Worm (Caenorhabditis elegans) whole organism, L3 larva: ENCODE measurements around the gene F42G2.5.

Experiments
- R02D3.7 ChIP-seq: fragments of 150-350 bp; optimal IDR thresholded peaks from 2 replicates; lab custom pipeline; 2014; ENCODE audit warnings: missing biosample characterization, missing genetic modification characterization
- ZK546.5 ChIP-seq: sonication (generic microtip); optimal IDR thresholded peaks from 2 replicates; lab custom pipeline; 2017; ENCODE audit warnings: missing biosample characterization, missing genetic modification characterization
- aly-2 ChIP-seq: fragments of 150-350 bp; optimal IDR thresholded peaks from 2 replicates; lab custom pipeline; 2014; ENCODE audit warnings: missing biosample characterization, missing genetic modification characterization
- ama-1 ChIP-seq: fragments of 150-350 bp; optimal IDR thresholded peaks from 2 replicates; lab custom pipeline; 2018
- ceh-16 ChIP-seq: sonication (generic microtip); optimal IDR thresholded peaks from 2 replicates; lab custom pipeline; 2017; ENCODE audit warnings: missing biosample characterization, missing genetic modification characterization
- ceh-28 ChIP-seq: fragments of 150-350 bp; optimal IDR thresholded peaks from 2 replicates; lab custom pipeline; 2014; ENCODE audit warnings: missing biosample characterization, missing genetic modification reagents, missing genetic modification characterization
- egl-5 ChIP-seq: fragments of 150-350 bp; optimal IDR thresholded peaks from 2 replicates; lab custom pipeline; 2017; ENCODE audit warnings: missing biosample characterization, missing genetic modification reagents, missing genetic modification characterization, inconsistent platforms
- elt-1 ChIP-seq: fragments of 150-350 bp; optimal IDR thresholded peaks from 2 replicates; lab custom pipeline; 2014; ENCODE audit warnings: missing biosample characterization, missing genetic modification characterization
- elt-2 ChIP-seq: sonication (generic microtip); optimal IDR thresholded peaks from 2 replicates; lab custom pipeline; 2016; ENCODE audit warnings: missing genetic modification reagents, mild to moderate bottlenecking, missing genetic modification characterization, missing compliant biosample characterization
- elt-3 ChIP-seq, 3 experiments: fragments of 150-350 bp in 1 of 3; sonication (generic microtip) in 2 of 3; optimal IDR thresholded peaks; 2 replicates in 2 of 3; 4 replicates in 1 of 3; lab custom pipeline; 2014 to 2017; ENCODE audit warnings: missing biosample characterization in 3 of 3, missing genetic modification characterization in 3 of 3
- eor-1 ChIP-seq, 2 experiments: fragments of 150-350 bp; optimal IDR thresholded peaks; 2 replicates each; lab custom pipeline; 2014 to 2018; ENCODE audit warnings: missing biosample characterization in 2 of 2, missing genetic modification characterization in 2 of 2
- fkh-10 ChIP-seq: sonication (generic microtip); optimal IDR thresholded peaks from 2 replicates; lab custom pipeline; 2017; ENCODE audit warnings: missing biosample characterization, missing genetic modification reagents, missing genetic modification characterization
- jun-1 ChIP-seq: fragments of 150-350 bp; optimal IDR thresholded peaks from 2 replicates; lab custom pipeline; 2014; ENCODE audit warnings: missing biosample characterization, missing genetic modification reagents, missing genetic modification characterization
- lin-15B ChIP-seq: fragments of 150-350 bp; optimal IDR thresholded peaks from 2 replicates; lab custom pipeline; 2014; ENCODE audit warnings: missing biosample characterization, missing genetic modification characterization
- lin-39 ChIP-seq: fragments of 150-350 bp; optimal IDR thresholded peaks from 2 replicates; lab custom pipeline; 2018; ENCODE audit warnings: missing biosample characterization, missing genetic modification reagents, missing genetic modification characterization
- mdl-1 ChIP-seq: fragments of 150-350 bp; optimal IDR thresholded peaks from 2 replicates; lab custom pipeline; 2014; ENCODE audit warnings: missing biosample characterization, missing genetic modification characterization
- nfya-1 ChIP-seq: sonication (generic microtip); optimal IDR thresholded peaks from 2 replicates; lab custom pipeline; 2017; ENCODE audit warnings: missing genetic modification characterization, mild to moderate bottlenecking, missing compliant biosample characterization, antibody characterized with exemption, moderate library complexity; ENCODE audit not compliant: insufficient read depth
- nhr-11 ChIP-seq: fragments of 150-350 bp; optimal IDR thresholded peaks from 2 replicates; lab custom pipeline; 2014; ENCODE audit warnings: missing biosample characterization, missing genetic modification characterization
- nhr-23 ChIP-seq: fragments of 150-350 bp; optimal IDR thresholded peaks from 2 replicates; lab custom pipeline; 2014; ENCODE audit warnings: missing biosample characterization, missing genetic modification reagents, missing genetic modification characterization
- nhr-25 ChIP-seq: sonication (generic microtip); optimal IDR thresholded peaks from 2 replicates; lab custom pipeline; 2017; ENCODE audit warnings: missing biosample characterization, missing genetic modification characterization
- nhr-28 ChIP-seq: fragments of 150-350 bp; optimal IDR thresholded peaks from 2 replicates; lab custom pipeline; 2014; ENCODE audit warnings: missing biosample characterization, missing genetic modification characterization
- nhr-43 ChIP-seq: sonication (generic microtip); optimal IDR thresholded peaks from 2 replicates; lab custom pipeline; 2016; ENCODE audit warnings: mild to moderate bottlenecking, missing genetic modification characterization, missing compliant biosample characterization; ENCODE audit not compliant: poor library complexity, severe bottlenecking
- nhr-67 ChIP-seq: fragments of 150-350 bp; optimal IDR thresholded peaks from 2 replicates; lab custom pipeline; 2014; ENCODE audit warnings: missing biosample characterization, missing genetic modification characterization
- nhr-76 ChIP-seq: fragments of 150-350 bp; sonication (generic microtip); optimal IDR thresholded peaks from 5 replicates; lab custom pipeline; 2014; ENCODE audit warnings: missing biosample characterization, missing genetic modification characterization
- nhr-77 ChIP-seq: fragments of 150-350 bp; optimal IDR thresholded peaks from 2 replicates; lab custom pipeline; 2014; ENCODE audit warnings: missing biosample characterization, missing genetic modification characterization
- pha-4 ChIP-seq: fragments of 150-350 bp; optimal IDR thresholded peaks from 2 replicates; lab custom pipeline; 2014; ENCODE audit warnings: missing biosample characterization, missing genetic modification reagents, missing genetic modification characterization
- pqm-1 ChIP-seq: fragments of 150-350 bp; optimal IDR thresholded peaks from 2 replicates; lab custom pipeline; 2017; ENCODE audit warnings: missing biosample characterization, missing genetic modification characterization, inconsistent platforms
- sea-2 ChIP-seq: fragments of 150-350 bp; sonication (generic microtip); optimal IDR thresholded peaks from 4 replicates; lab custom pipeline; 2014; ENCODE audit warnings: missing biosample characterization, missing genetic modification reagents, missing genetic modification characterization
- skn-1 ChIP-seq: fragments of 150-350 bp; optimal IDR thresholded peaks from 2 replicates; lab custom pipeline; 2014; ENCODE audit warnings: missing biosample characterization, missing genetic modification characterization
- snpc-4 ChIP-seq: fragments of 150-350 bp; optimal IDR thresholded peaks from 2 replicates; lab custom pipeline; 2014; ENCODE audit warnings: missing biosample characterization, missing genetic modification characterization
- tbx-2 ChIP-seq: sonication (generic microtip); optimal IDR thresholded peaks from 2 replicates; lab custom pipeline; 2016; ENCODE audit warnings: mild to moderate bottlenecking, missing genetic modification characterization, missing compliant biosample characterization
- unc-62 ChIP-seq: fragments of 150-350 bp; sonication (generic microtip); optimal IDR thresholded peaks from 4 replicates; lab custom pipeline; 2014; ENCODE audit warnings: missing biosample characterization, missing genetic modification reagents, missing genetic modification characterization
- zag-1 ChIP-seq: fragments of 150-350 bp; optimal IDR thresholded peaks from 2 replicates; lab custom pipeline; 2014; ENCODE audit warnings: missing biosample characterization, missing genetic modification characterization
- ztf-4 ChIP-seq: fragments of 150-350 bp; optimal IDR thresholded peaks from 2 replicates; lab custom pipeline; 2014; ENCODE audit warnings: missing biosample characterization, missing genetic modification characterization

The F42G2.5 gene

DNA sequence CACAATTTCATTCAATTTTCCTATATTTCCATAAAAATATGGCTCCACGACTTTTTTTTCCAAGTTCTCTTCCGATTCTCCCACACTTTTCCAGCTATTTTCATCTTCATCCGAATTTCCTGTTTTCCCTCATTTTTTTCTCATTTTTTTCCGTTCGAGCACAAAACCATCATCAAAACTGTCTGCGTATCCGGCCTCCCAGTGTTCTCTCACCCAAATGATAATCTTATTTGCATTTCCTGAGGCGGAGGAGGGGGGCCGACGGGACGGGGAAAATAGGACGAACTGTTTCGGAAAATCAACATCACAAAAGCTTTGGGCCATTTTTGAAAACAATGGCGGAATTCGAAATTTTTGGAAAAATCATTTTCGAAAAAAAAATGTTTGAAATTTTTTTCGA, 22.5 kb upstream of the F42G2.5 start:
- TF ChIP-seq nhr-67 (tag; lab: Kevin White, UChicago) (no peak), lin-15B (no peak), jun-1 (tag; lab: Kevin White, UChicago) (no peak), mdl-1 (no peak), nfya-1 (tag; lab: Kevin White, UChicago) (no peak), tbx-2 (tag; lab: Kevin White, UChicago) (no peak), sea-2 (GFP tag; lab: Kevin White, UChicago) (no peak), elt-3 (tag; optimal IDR thresholded peaks at IDR 0.05; lab: Kevin White, UChicago) (no peak), ceh-16 (tag; lab: Kevin White, UChicago) (no peak), R02D3.7 (tag; lab: Kevin White, UChicago) (no peak), nhr-28 (tag; lab: Kevin White, UChicago) (no peak)

- TF ChIP-seq lin-15B (no peak), nfya-1 (tag; lab: Kevin White, UChicago) (no peak), fkh-10 (no peak), eor-1 (tag; optimal IDR thresholded peaks at IDR 0.05; lab: Kevin White, UChicago) (no peak), lin-39 (no peak), jun-1 (tag; lab: Kevin White, UChicago) (no peak)
These were observed 21.2 kb upstream of the F42G2.5 start for ce11 chrII:2438944-2439343.

DNA sequence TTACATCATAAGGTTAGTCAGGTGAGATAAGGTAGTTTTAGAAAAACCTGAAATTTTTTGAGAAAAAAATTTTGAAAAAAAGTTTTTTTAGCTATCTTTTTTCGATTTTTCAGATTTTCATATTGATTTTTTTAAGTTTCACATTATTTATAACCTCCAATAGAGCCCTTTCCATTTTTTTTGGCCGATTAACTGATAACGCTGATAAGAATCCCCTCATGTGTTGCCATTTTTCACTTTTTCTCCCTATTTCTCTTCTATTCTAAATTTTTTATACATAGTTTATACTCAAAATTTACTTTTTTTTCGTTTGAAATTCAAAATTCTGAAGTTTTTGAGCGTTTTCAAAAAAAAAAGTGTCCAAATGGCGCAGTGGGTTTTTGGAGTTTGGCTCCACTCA, 20.4 kb upstream of the F42G2.5 start:
- no peak for TF ChIP-seq elt-1 (tag; lab: Kevin White, UChicago)
- no peak for TF ChIP-seq nhr-43
- TF ChIP-seq pqm-1: peak; percentile 34
- TF ChIP-seq tbx-2 (tag; lab: Kevin White, UChicago): no peak
- no peak for TF ChIP-seq aly-2 (tag; lab: Kevin White, UChicago)
- no peak for TF ChIP-seq nhr-76 (tag; lab: Kevin White, UChicago)
- no peak for TF ChIP-seq nhr-77 (tag; lab: Kevin White, UChicago)
- peak; percentile 75 for TF ChIP-seq elt-2
- TF ChIP-seq, all 47 proteins: peak for 2

DNA sequence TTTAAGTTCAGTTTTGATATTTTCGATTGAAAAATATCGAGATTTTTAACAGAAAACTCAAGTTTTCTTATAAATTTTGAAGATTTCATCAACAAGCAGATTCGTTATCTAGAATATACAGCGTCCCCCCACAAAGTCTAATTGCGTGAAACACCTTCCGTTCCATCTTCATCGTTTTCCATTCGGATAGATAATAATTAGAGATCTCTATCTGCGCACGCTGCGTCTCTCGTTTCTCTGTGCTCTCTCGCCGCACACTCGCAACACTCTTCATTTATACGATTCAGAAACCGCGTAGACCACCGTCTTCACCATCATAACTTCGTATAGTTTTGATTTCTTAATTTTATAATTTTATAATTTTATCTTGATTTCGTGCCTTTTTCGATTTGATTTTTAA, 19.0 kb upstream of the F42G2.5 start:
- TF ChIP-seq nhr-11 (tag; lab: Kevin White, UChicago) (no peak), nhr-23 (tag; lab: Kevin White, UChicago) (peak; percentile 3), nhr-25 (tag; lab: Kevin White, UChicago) (peak; percentile 1), unc-62 (GFP tag; lab: Kevin White, UChicago) (no peak), zag-1 (tag; lab: Kevin White, UChicago) (no peak), ceh-28 (tag; lab: Kevin White, UChicago) (no peak), snpc-4 (tag; lab: Kevin White, UChicago) (no peak), jun-1 (tag; lab: Kevin White, UChicago) (no peak), elt-1 (tag; lab: Kevin White, UChicago) (peak; percentile 85), ztf-4 (tag; lab: Kevin White, UChicago) (no peak), ceh-16 (tag; lab: Kevin White, UChicago) (peak; percentile 55)

DNA sequence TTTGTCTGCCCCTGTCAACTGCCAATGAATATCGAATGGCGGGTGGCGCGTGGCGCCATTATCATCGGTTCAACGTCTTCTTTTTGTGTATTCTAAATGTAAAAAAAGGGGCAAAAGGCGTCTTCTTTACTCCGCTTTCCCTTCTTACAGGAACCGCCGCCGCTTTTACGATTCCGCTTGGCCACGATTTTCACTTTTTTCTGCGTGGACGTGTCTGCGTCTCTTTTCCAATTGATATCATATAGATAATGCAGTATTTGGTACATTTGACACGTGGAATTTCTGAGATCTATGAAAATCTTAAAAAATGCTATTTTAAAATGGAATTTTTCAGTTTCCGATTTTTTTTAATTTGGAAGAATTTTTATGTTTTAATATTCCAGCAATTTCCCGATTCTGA, 17.8 kb upstream of the F42G2.5 start:
- TF ChIP-seq jun-1 (tag; lab: Kevin White, UChicago) (no peak), nhr-11 (tag; lab: Kevin White, UChicago) (no peak), elt-3 (tag; optimal IDR thresholded peaks at IDR 0.05; lab: Kevin White, UChicago) (peak in 1 of 3 experiments; percentile 34), egl-5 (no peak), pha-4 (tag; lab: Kevin White, UChicago) (no peak)

DNA sequence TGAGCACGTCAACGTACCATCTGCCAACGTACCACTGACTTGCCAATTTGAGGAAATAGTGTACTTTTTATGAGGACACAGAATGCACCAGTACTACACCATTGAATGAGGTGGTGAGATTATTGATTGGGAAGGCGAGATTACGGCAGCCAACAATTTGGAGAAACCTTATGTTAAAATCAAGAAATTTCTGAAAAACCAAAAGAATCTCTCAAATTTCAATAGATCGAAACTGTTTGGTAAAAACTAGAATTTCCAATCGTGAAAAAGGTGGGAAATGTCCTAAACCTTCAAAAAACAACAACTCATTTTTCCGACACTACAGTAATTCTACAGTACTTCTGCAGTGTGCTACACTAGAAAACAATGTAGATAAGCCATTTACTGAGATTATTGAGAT, 14.2 kb upstream of the F42G2.5 start, which contains the start of gene ceh-86:
ceh-86 (minus strand) TSS at position 101 of the 400 bp plus-strand sequence.
- TF ChIP-seq nfya-1 (tag; lab: Kevin White, UChicago) (no peak), nhr-43 (no peak), ZK546.5 (no peak), fkh-10 (no peak), aly-2 (tag; lab: Kevin White, UChicago) (no peak), skn-1 (tag; lab: Kevin White, UChicago) (no peak), pha-4 (tag; lab: Kevin White, UChicago) (no peak), eor-1 (tag; optimal IDR thresholded peaks at IDR 0.05; lab: Kevin White, UChicago) (no peak), ama-1 (lab: Kevin White, UChicago) (no peak), unc-62 (GFP tag; lab: Kevin White, UChicago) (no peak), ceh-28 (tag; lab: Kevin White, UChicago) (no peak), zag-1 (tag; lab: Kevin White, UChicago) (no peak)
